Fruit fly (Drosophila melanogaster) whole organism, pupa: ENCODE results near the gene Xport-B.

Experiments used
- CG10348 ChIP-seq: fragments of 200-800 bp; sonication (Bioruptor generic); IDR thresholded peaks from 2 replicates; pipeline ENCODE4 v1.3.6; 2022; ENCODE audit warnings: missing biosample characterization, missing genetic modification characterization
- CG12605 ChIP-seq: fragments of 200-800 bp; sonication (Bioruptor generic); IDR thresholded peaks from 2 replicates; pipeline ENCODE4 v1.3.6; 2022; ENCODE audit warnings: missing biosample characterization, missing genetic modification characterization
- CG13204 ChIP-seq: fragments of 200-800 bp; sonication (Bioruptor generic); optimal IDR thresholded peaks from 2 replicates; lab custom pipeline; 2018; ENCODE audit warnings: missing biosample characterization, mild to moderate bottlenecking, missing genetic modification characterization, moderate library complexity
- CG14655 ChIP-seq: fragments of 200-800 bp; sonication (Bioruptor generic); optimal IDR thresholded peaks from 3 replicates; lab custom pipeline; 2017; ENCODE audit warnings: mild to moderate bottlenecking, missing biosample characterization, missing genetic modification reagents, missing genetic modification characterization
- CG15710 ChIP-seq: fragments of 200-800 bp; sonication (Bioruptor generic); optimal IDR thresholded peaks from 2 replicates; lab custom pipeline; 2018; ENCODE audit warnings: missing biosample characterization, mild to moderate bottlenecking, missing genetic modification characterization, moderate library complexity
- CG17806 ChIP-seq: fragments of 200-800 bp; sonication (Bioruptor generic); optimal IDR thresholded peaks from 2 replicates; lab custom pipeline; 2018; ENCODE audit warnings: missing biosample characterization, mild to moderate bottlenecking, missing genetic modification characterization, moderate library complexity
- CG32121 ChIP-seq: fragments of 200-800 bp; sonication (Bioruptor generic); IDR thresholded peaks from 2 replicates; pipeline ENCODE4 v1.3.6; 2022; ENCODE audit warnings: missing biosample characterization, missing genetic modification characterization
- CG34367 ChIP-seq: fragments of 200-800 bp; sonication (Bioruptor generic); optimal IDR thresholded peaks from 2 replicates; lab custom pipeline; 2018; ENCODE audit warnings: missing biosample characterization, mild to moderate bottlenecking, missing genetic modification characterization
- CG4496 ChIP-seq: fragments of 200-800 bp; sonication (Bioruptor generic); IDR thresholded peaks from 3 replicates; pipeline ENCODE4 v1.3.6; 2022; ENCODE audit warnings: missing biosample characterization, missing genetic modification characterization
- CG8159 ChIP-seq: fragments of 200-800 bp; sonication (Bioruptor generic); optimal IDR thresholded peaks from 3 replicates; lab custom pipeline; 2018; ENCODE audit warnings: missing biosample characterization, mild to moderate bottlenecking, missing genetic modification characterization, moderate library complexity
- CG8301 ChIP-seq: fragments of 200-800 bp; sonication (Bioruptor generic); optimal IDR thresholded peaks from 2 replicates; lab custom pipeline; 2018; ENCODE audit warnings: missing biosample characterization, mild to moderate bottlenecking, missing genetic modification characterization
- CG9948 ChIP-seq: fragments of 200-800 bp; sonication (Bioruptor generic); optimal IDR thresholded peaks from 2 replicates; lab custom pipeline; 2018; ENCODE audit warnings: missing biosample characterization, mild to moderate bottlenecking, missing genetic modification characterization, moderate library complexity
- D1 ChIP-seq: fragments of 200-800 bp; sonication (Bioruptor generic); optimal IDR thresholded peaks from 2 replicates; lab custom pipeline; 2018; ENCODE audit warnings: missing biosample characterization, mild to moderate bottlenecking, missing genetic modification characterization, moderate library complexity
- EcR ChIP-seq: fragments of 200-800 bp; sonication (Bioruptor generic); optimal IDR thresholded peaks from 3 replicates; lab custom pipeline; 2019; ENCODE audit warnings: missing biosample characterization, missing genetic modification characterization, mild to moderate bottlenecking, moderate library complexity, missing genetic modification reagents
- Ets98B ChIP-seq: fragments of 200-800 bp; sonication (Bioruptor generic); IDR thresholded peaks from 2 replicates; pipeline ENCODE4 v1.3.6; 2022; ENCODE audit warnings: missing biosample characterization, missing genetic modification characterization
- Pif1A ChIP-seq: fragments of 200-800 bp; sonication (Bioruptor generic); optimal IDR thresholded peaks from 3 replicates; lab custom pipeline; 2016; ENCODE audit warnings: missing biosample characterization, missing genetic modification characterization
- Pif1B ChIP-seq: fragments of 200-800 bp; sonication (Bioruptor generic); optimal IDR thresholded peaks from 3 replicates; lab custom pipeline; 2016; ENCODE audit warnings: missing biosample characterization, missing genetic modification characterization
- Snoo ChIP-seq: fragments of 200-800 bp; sonication (Bioruptor generic); optimal IDR thresholded peaks from 3 replicates; lab custom pipeline; 2017; ENCODE audit warnings: missing biosample characterization, mild to moderate bottlenecking, missing genetic modification characterization, inconsistent platforms
- fd96Ca ChIP-seq: fragments of 200-800 bp; sonication (Bioruptor generic); IDR thresholded peaks from 3 replicates; pipeline ENCODE4 v1.3.6; 2022; ENCODE audit warnings: missing biosample characterization, missing genetic modification characterization
- gl ChIP-seq: fragments of 200-800 bp; sonication (Bioruptor generic); optimal IDR thresholded peaks from 2 replicates; lab custom pipeline; 2018; ENCODE audit warnings: missing biosample characterization, mild to moderate bottlenecking, missing genetic modification characterization
- rn ChIP-seq: fragments of 200-800 bp; sonication (Bioruptor generic); IDR thresholded peaks from 2 replicates; pipeline ENCODE4 v1.3.6; 2022; ENCODE audit warnings: missing biosample characterization, missing genetic modification characterization

The Xport-B gene

dm6 chr3R:19905932-19906439 lies 9.2 kb downstream of the Xport-B start:
- TF ChIP-seq CG4496 (GFP tag; lab: Robert Waterston, UW) (peak; percentile 94), CG13204 (peak; percentile 57), CG12605 (GFP tag; lab: Robert Waterston, UW) (peak; percentile 77), CG9948 (tag; lab: Kevin White, UChicago) (peak; percentile 78), D1 (tag; lab: Kevin White, UChicago) (no peak), CG15710 (peak; percentile 85), CG17806 (tag; lab: Kevin White, UChicago) (peak; percentile 78), CG8301 (tag; lab: Kevin White, UChicago) (peak; percentile 78), rn (GFP tag; lab: Robert Waterston, UW) (no peak; the same call in 1 of the 2 replicates), gl (tag; lab: Kevin White, UChicago) (peak; percentile 74), CG34367 (tag; lab: Kevin White, UChicago) (peak; percentile 82), Snoo (tag; lab: Kevin White, UChicago) (peak; percentile 87), EcR (GFP tag; lab: Kevin White, UChicago) (peak; percentile 49), Ets98B (peak; percentile 83), CG32121 (GFP tag; lab: Robert Waterston, UW) (peak; percentile 91), Pif1B (GFP tag; lab: Kevin White, UChicago) (peak; percentile 69), fd96Ca (peak; percentile 92), CG8159 (peak; percentile 84), CG14655 (GFP tag; lab: Kevin White, UChicago) (peak; percentile 83), CG10348 (GFP tag; lab: Robert Waterston, UW) (no peak; the same call in 1 of the 2 replicates), Pif1A (GFP tag; lab: Kevin White, UChicago) (peak; percentile 83)
- TF ChIP-seq, all 21 proteins: peak for 18

dm6 chr3R:19904865-19905373 lies 10.3 kb downstream of the Xport-B start, which contains the start of the genes Surf6 and RhoGAP92B:
Surf6 (minus strand) TSS chr3R:19904868.
RhoGAP92B (plus strand) TSS chr3R:19905164.
- TF ChIP-seq CG15710 = peak; percentile 43
- TF ChIP-seq fd96Ca = peak; percentile 40; the same call in 1 of the 3 replicates
- no peak for TF ChIP-seq CG9948 (tag; lab: Kevin White, UChicago)
- TF ChIP-seq CG8301 (tag; lab: Kevin White, UChicago) = no peak
- no peak for TF ChIP-seq Ets98B
- TF ChIP-seq Snoo (tag; lab: Kevin White, UChicago) = peak; percentile 40
- TF ChIP-seq CG17806 (tag; lab: Kevin White, UChicago) = peak; percentile 12
- peak; percentile 30 for TF ChIP-seq Pif1B (GFP tag; lab: Kevin White, UChicago)
- TF ChIP-seq CG8159 = peak; percentile 14
- no peak for TF ChIP-seq Pif1A (GFP tag; lab: Kevin White, UChicago)
- peak; percentile 56; the same call in 1 of the 2 replicates for TF ChIP-seq CG12605 (GFP tag; lab: Robert Waterston, UW)
- TF ChIP-seq CG4496 (GFP tag; lab: Robert Waterston, UW) = peak; percentile 29; the same call in 1 of the 3 replicates
- no peak for TF ChIP-seq CG13204
- TF ChIP-seq CG14655 (GFP tag; lab: Kevin White, UChicago) = no peak
- no peak for TF ChIP-seq gl (tag; lab: Kevin White, UChicago)
- no peak for TF ChIP-seq D1 (tag; lab: Kevin White, UChicago)
- peak; percentile 44 for TF ChIP-seq CG34367 (tag; lab: Kevin White, UChicago)
- TF ChIP-seq CG10348 (GFP tag; lab: Robert Waterston, UW) = no peak
- TF ChIP-seq CG32121 (GFP tag; lab: Robert Waterston, UW) = peak; percentile 68
- TF ChIP-seq EcR (GFP tag; lab: Kevin White, UChicago) = peak; percentile 68
- no peak for TF ChIP-seq rn (GFP tag; lab: Robert Waterston, UW)

- TF ChIP-seq fd96Ca (no peak), CG4496 (GFP tag; lab: Robert Waterston, UW) (peak; percentile 26; the same call in 1 of the 3 replicates), CG9948 (tag; lab: Kevin White, UChicago) (no peak), CG8301 (tag; lab: Kevin White, UChicago) (no peak), rn (GFP tag; lab: Robert Waterston, UW) (no peak), CG34367 (tag; lab: Kevin White, UChicago) (no peak), Snoo (tag; lab: Kevin White, UChicago) (no peak), CG13204 (no peak), CG10348 (GFP tag; lab: Robert Waterston, UW) (no peak)
Measured at dm6 chr3R:19902926-19903739, 12.1 kb downstream of the Xport-B start, which contains the start of gene ClpX. ClpX (minus strand) TSS chr3R:19903689.

- TF ChIP-seq EcR (GFP tag; lab: Kevin White, UChicago) (no peak), CG12605 (GFP tag; lab: Robert Waterston, UW) (no peak), CG17806 (tag; lab: Kevin White, UChicago) (no peak), fd96Ca (0 out of 3 replicates have a peak, but pooled peaks have one; percentile 5), CG4496 (GFP tag; lab: Robert Waterston, UW) (no peak), CG14655 (GFP tag; lab: Kevin White, UChicago) (no peak), Ets98B (no peak), Snoo (tag; lab: Kevin White, UChicago) (no peak)
Measured at dm6 chr3R:19902328-19902727, 12.9 kb downstream of the Xport-B start.

dm6 chr3R:19901742-19902141 lies 13.5 kb downstream of the Xport-B start:
- TF ChIP-seq CG14655 (GFP tag; lab: Kevin White, UChicago) (no peak), fd96Ca (no peak), gl (tag; lab: Kevin White, UChicago) (no peak), CG12605 (GFP tag; lab: Robert Waterston, UW) (no peak), CG10348 (GFP tag; lab: Robert Waterston, UW) (no peak), Pif1B (GFP tag; lab: Kevin White, UChicago) (no peak), rn (GFP tag; lab: Robert Waterston, UW) (no peak), D1 (tag; lab: Kevin White, UChicago) (no peak), Pif1A (GFP tag; lab: Kevin White, UChicago) (no peak), CG34367 (tag; lab: Kevin White, UChicago) (no peak), CG8301 (tag; lab: Kevin White, UChicago) (no peak), CG15710 (no peak)
